Worm (Caenorhabditis elegans) whole organism, late embryonic: Measurements from ENCODE around the gene M02D8.5.

Source experiments
- C08G9.2 ChIP-seq: sonication (generic microtip); optimal IDR thresholded peaks from 2 replicates; lab custom pipeline; 2016; ENCODE audit warnings: mild to moderate bottlenecking, missing genetic modification characterization, moderate library complexity, missing compliant biosample characterization
- C38D4.7 ChIP-seq: fragments of 200-800 bp; sonication (Bioruptor generic); optimal IDR thresholded peaks from 2 replicates; lab custom pipeline; 2018; ENCODE audit warnings: mild to moderate bottlenecking, missing genetic modification characterization, moderate library complexity, missing compliant biosample characterization
- K02D7.2 ChIP-seq: sonication (generic microtip); optimal IDR thresholded peaks from 2 replicates; lab custom pipeline; 2017; ENCODE audit warnings: mild to moderate bottlenecking, missing genetic modification characterization, missing compliant biosample characterization
- Y22D7AL.16 ChIP-seq: sonication (generic microtip); optimal IDR thresholded peaks from 2 replicates; lab custom pipeline; 2016; ENCODE audit warnings: missing genetic modification characterization, missing compliant biosample characterization
- ahr-1 ChIP-seq: sonication (generic microtip); optimal IDR thresholded peaks from 2 replicates; lab custom pipeline; 2016; ENCODE audit warnings: missing genetic modification characterization, missing compliant biosample characterization
- ama-1 ChIP-seq: fragments of 150-350 bp; optimal IDR thresholded peaks from 2 replicates; lab custom pipeline; 2014
- ceh-14 ChIP-seq: sonication (generic microtip); optimal IDR thresholded peaks from 2 replicates; lab custom pipeline; 2016; ENCODE audit warnings: missing genotype, missing genetic modification characterization, missing compliant biosample characterization
- ceh-2 ChIP-seq: sonication (generic microtip); optimal IDR thresholded peaks from 2 replicates; lab custom pipeline; 2016; ENCODE audit warnings: missing genotype, missing genetic modification characterization, missing compliant biosample characterization
- ceh-22 ChIP-seq: sonication (generic microtip); optimal IDR thresholded peaks from 2 replicates; lab custom pipeline; 2017; ENCODE audit warnings: missing biosample characterization, missing genetic modification characterization
- ceh-30 ChIP-seq: fragments of 150-350 bp; optimal IDR thresholded peaks from 2 replicates; lab custom pipeline; 2014; ENCODE audit warnings: missing biosample characterization, missing genetic modification characterization
- ceh-31 ChIP-seq: sonication (generic microtip); optimal IDR thresholded peaks from 2 replicates; lab custom pipeline; 2016; ENCODE audit warnings: missing genetic modification characterization, missing compliant biosample characterization
- ceh-34 ChIP-seq: sonication (generic microtip); optimal IDR thresholded peaks from 2 replicates; lab custom pipeline; 2016; ENCODE audit warnings: mild to moderate bottlenecking, missing genetic modification characterization, missing compliant biosample characterization
- ceh-45 ChIP-seq: fragments of 200-800 bp; sonication (Bioruptor generic); IDR thresholded peaks from 2 replicates; pipeline ENCODE4 v1.3.6; 2022; ENCODE audit warnings: missing genetic modification reagents, missing genetic modification characterization, missing compliant biosample characterization
- ceh-48 ChIP-seq: sonication (generic microtip); optimal IDR thresholded peaks from 2 replicates; lab custom pipeline; 2016; ENCODE audit warnings: missing genetic modification characterization, inconsistent platforms, missing compliant biosample characterization
- ceh-6 ChIP-seq: fragments of 200-800 bp; sonication (Bioruptor generic); optimal IDR thresholded peaks from 2 replicates; lab custom pipeline; 2018; ENCODE audit warnings: mild to moderate bottlenecking, missing genetic modification characterization, missing compliant biosample characterization
- ceh-9 ChIP-seq: sonication (generic microtip); optimal IDR thresholded peaks from 2 replicates; lab custom pipeline; 2016; ENCODE audit warnings: mild to moderate bottlenecking, missing genetic modification characterization, inconsistent platforms, missing compliant biosample characterization
- dmd-4 ChIP-seq: sonication (generic microtip); optimal IDR thresholded peaks from 2 replicates; lab custom pipeline; 2016; ENCODE audit warnings: borderline replicate concordance, missing genetic modification characterization, missing compliant biosample characterization
- dve-1 ChIP-seq: sonication (generic microtip); optimal IDR thresholded peaks from 2 replicates; lab custom pipeline; 2017; ENCODE audit warnings: antibody characterized with exemption, mild to moderate bottlenecking, missing genetic modification characterization, missing compliant biosample characterization
- elt-2 ChIP-seq: sonication (generic microtip); optimal IDR thresholded peaks from 2 replicates; lab custom pipeline; 2016; ENCODE audit warnings: missing genetic modification reagents, missing genetic modification characterization, missing compliant biosample characterization
- ets-4 ChIP-seq: sonication (generic microtip); optimal IDR thresholded peaks from 2 replicates; lab custom pipeline; 2016; ENCODE audit warnings: missing genetic modification characterization, missing compliant biosample characterization
- eyg-1 ChIP-seq: sonication (generic microtip); optimal IDR thresholded peaks from 2 replicates; lab custom pipeline; 2016; ENCODE audit warnings: missing genotype, missing genetic modification characterization, missing compliant biosample characterization
- fax-1 ChIP-seq: sonication (generic microtip); optimal IDR thresholded peaks from 2 replicates; lab custom pipeline; 2016; ENCODE audit warnings: missing genotype, missing genetic modification characterization, missing compliant biosample characterization
- fkh-10 ChIP-seq: fragments of 150-350 bp; optimal IDR thresholded peaks from 2 replicates; lab custom pipeline; 2014; ENCODE audit warnings: missing biosample characterization, missing genetic modification reagents, missing genetic modification characterization
- fkh-6 ChIP-seq: sonication (generic microtip); optimal IDR thresholded peaks from 2 replicates; lab custom pipeline; 2016; ENCODE audit warnings: missing genetic modification characterization, missing compliant biosample characterization
- gmeb-2 ChIP-seq: sonication (generic microtip); optimal IDR thresholded peaks from 2 replicates; lab custom pipeline; 2016; ENCODE audit warnings: missing genetic modification characterization, inconsistent platforms, missing compliant biosample characterization
- hlh-30 ChIP-seq: sonication (generic microtip); optimal IDR thresholded peaks from 2 replicates; lab custom pipeline; 2017; ENCODE audit warnings: antibody characterized with exemption, missing genetic modification characterization, missing compliant biosample characterization; ENCODE audit not compliant: insufficient read depth
- hlh-6 ChIP-seq: sonication (generic microtip); optimal IDR thresholded peaks from 2 replicates; lab custom pipeline; 2016; ENCODE audit warnings: missing genotype, missing genetic modification characterization, missing compliant biosample characterization
- hlh-8 ChIP-seq: sonication (generic microtip); optimal IDR thresholded peaks from 2 replicates; lab custom pipeline; 2016; ENCODE audit warnings: missing genotype, missing genetic modification characterization, missing compliant biosample characterization
- lin-11 ChIP-seq: fragments of 200-800 bp; sonication (Bioruptor generic); optimal IDR thresholded peaks from 2 replicates; lab custom pipeline; 2018; ENCODE audit warnings: mild to moderate bottlenecking, missing genetic modification characterization, missing compliant biosample characterization
- madf-2 ChIP-seq: sonication (generic microtip); optimal IDR thresholded peaks from 2 replicates; lab custom pipeline; 2017; ENCODE audit warnings: missing genetic modification characterization, missing compliant biosample characterization
- mec-3 ChIP-seq: sonication (generic microtip); optimal IDR thresholded peaks from 2 replicates; lab custom pipeline; 2016; ENCODE audit warnings: borderline replicate concordance, missing genetic modification characterization, missing compliant biosample characterization
- nhr-232 ChIP-seq: sonication (generic microtip); optimal IDR thresholded peaks from 2 replicates; lab custom pipeline; 2016; ENCODE audit warnings: missing genetic modification characterization, missing compliant biosample characterization
- odd-2 ChIP-seq: sonication (generic microtip); optimal IDR thresholded peaks from 2 replicates; lab custom pipeline; 2017; ENCODE audit warnings: antibody characterized with exemption, mild to moderate bottlenecking, missing genetic modification characterization, missing compliant biosample characterization
- pat-9 ChIP-seq: fragments of 200-800 bp; sonication (Bioruptor generic); optimal IDR thresholded peaks from 2 replicates; lab custom pipeline; 2018; ENCODE audit warnings: mild to moderate bottlenecking, missing genetic modification characterization, moderate library complexity, missing compliant biosample characterization
- pax-1 ChIP-seq: fragments of 150-350 bp; optimal IDR thresholded peaks from 2 replicates; lab custom pipeline; 2014; ENCODE audit warnings: missing biosample characterization, missing genetic modification characterization
- pha-2 ChIP-seq: sonication (generic microtip); optimal IDR thresholded peaks from 2 replicates; lab custom pipeline; 2017; ENCODE audit warnings: mild to moderate bottlenecking, missing genetic modification characterization, missing compliant biosample characterization
- pha-4 ChIP-seq: fragments of 150-350 bp; optimal IDR thresholded peaks from 2 replicates; lab custom pipeline; 2018; ENCODE audit warnings: missing biosample characterization, missing genetic modification reagents, missing genetic modification characterization
- pqm-1 ChIP-seq: sonication (generic microtip); optimal IDR thresholded peaks from 2 replicates; lab custom pipeline; 2016; ENCODE audit warnings: missing genetic modification characterization, missing compliant biosample characterization
- ref-2 ChIP-seq: sonication (generic microtip); optimal IDR thresholded peaks from 2 replicates; lab custom pipeline; 2016; ENCODE audit warnings: missing genetic modification characterization, missing compliant biosample characterization
- rnt-1 ChIP-seq: sonication (generic microtip); optimal IDR thresholded peaks from 2 replicates; lab custom pipeline; 2016; ENCODE audit warnings: missing genetic modification characterization, missing compliant biosample characterization
- sox-2 ChIP-seq: fragments of 200-800 bp; sonication (Bioruptor generic); IDR thresholded peaks from 2 replicates; pipeline ENCODE4 v1.3.6; 2022; ENCODE audit warnings: missing genetic modification reagents, missing genetic modification characterization, missing compliant biosample characterization
- sox-4 ChIP-seq: sonication (generic microtip); optimal IDR thresholded peaks from 2 replicates; lab custom pipeline; 2017; ENCODE audit warnings: mild to moderate bottlenecking, missing genetic modification characterization, inconsistent platforms, missing compliant biosample characterization
- syd-9 ChIP-seq: sonication (generic microtip); optimal IDR thresholded peaks from 2 replicates; lab custom pipeline; 2016; ENCODE audit warnings: mild to moderate bottlenecking, missing genetic modification characterization, moderate library complexity, missing compliant biosample characterization
- tbx-2 ChIP-seq: sonication (generic microtip); optimal IDR thresholded peaks from 2 replicates; lab custom pipeline; 2016; ENCODE audit warnings: missing genetic modification characterization, missing compliant biosample characterization
- ttx-3 ChIP-seq: sonication (generic microtip); optimal IDR thresholded peaks from 2 replicates; lab custom pipeline; 2016; ENCODE audit warnings: missing genetic modification reagents, missing genetic modification characterization, missing compliant biosample characterization
- unc-3 ChIP-seq, 2 experiments: fragments of 200-800 bp in 1 of 2; sonication (Bioruptor generic) in 1 of 2; sonication (generic microtip) in 1 of 2; conservative IDR thresholded peaks in 1 of 2; optimal IDR thresholded peaks in 1 of 2; 2 replicates each; pipeline versions ENCODE4 v1.3.6 to Lab custom; 2016 to 2022; ENCODE audit warnings: missing compliant biosample characterization in 2 of 2, missing genetic modification characterization in 2 of 2, missing genetic modification reagents in 1 of 2
- unc-55 ChIP-seq: sonication (generic microtip); optimal IDR thresholded peaks from 2 replicates; lab custom pipeline; 2017; ENCODE audit warnings: missing biosample characterization, missing genetic modification reagents, missing genetic modification characterization
- unc-86 ChIP-seq: sonication (generic microtip); optimal IDR thresholded peaks from 2 replicates; lab custom pipeline; 2016; ENCODE audit warnings: missing genetic modification characterization, missing compliant biosample characterization
- zip-5 ChIP-seq: sonication (generic microtip); optimal IDR thresholded peaks from 2 replicates; lab custom pipeline; 2016; ENCODE audit warnings: missing genetic modification characterization, missing compliant biosample characterization
- ztf-16 ChIP-seq: sonication (generic microtip); optimal IDR thresholded peaks from 2 replicates; lab custom pipeline; 2017; ENCODE audit warnings: missing genetic modification characterization, missing compliant biosample characterization

M02D8.5 gene

DNA sequence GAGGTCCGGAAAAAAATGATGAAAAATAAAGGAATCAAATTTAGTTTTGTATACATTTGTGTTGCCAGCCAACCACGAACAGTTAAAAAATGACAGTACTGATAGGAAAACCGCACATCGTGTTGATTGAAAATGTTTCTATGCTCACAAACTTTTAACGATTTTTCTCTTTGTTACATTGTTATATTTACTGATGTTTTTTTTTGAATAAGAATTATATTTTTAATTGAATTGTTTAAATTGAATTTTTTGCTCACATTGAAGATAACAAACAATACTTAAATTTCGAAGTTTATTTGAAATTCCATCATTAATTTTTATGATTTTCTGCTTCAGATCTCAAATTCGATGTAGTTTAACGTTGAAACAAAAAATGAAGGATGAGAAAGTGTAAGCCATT is at the start of gene M02D8.5:
M02D8.5 (minus strand) TSS at position 101 of the 400 bp plus-strand sequence.
- TF ChIP-seq ceh-45 (no peak), pat-9 (no peak), unc-86 (tag; lab: Kevin White, UChicago) (no peak), ztf-16 (tag; lab: Kevin White, UChicago) (no peak), unc-55 (GFP tag; lab: Kevin White, UChicago) (no peak), madf-2 (tag; lab: Kevin White, UChicago) (no peak), gmeb-2 (tag; lab: Kevin White, UChicago) (no peak), hlh-8 (tag; lab: Kevin White, UChicago) (no peak), pha-4 (tag; lab: Kevin White, UChicago) (no peak), ttx-3 (tag; lab: Kevin White, UChicago) (no peak), rnt-1 (tag; lab: Kevin White, UChicago) (no peak), hlh-6 (tag; lab: Kevin White, UChicago) (no peak), pax-1 (tag; lab: Kevin White, UChicago) (no peak), tbx-2 (tag; lab: Kevin White, UChicago) (no peak), dmd-4 (tag; lab: Kevin White, UChicago) (no peak)

DNA sequence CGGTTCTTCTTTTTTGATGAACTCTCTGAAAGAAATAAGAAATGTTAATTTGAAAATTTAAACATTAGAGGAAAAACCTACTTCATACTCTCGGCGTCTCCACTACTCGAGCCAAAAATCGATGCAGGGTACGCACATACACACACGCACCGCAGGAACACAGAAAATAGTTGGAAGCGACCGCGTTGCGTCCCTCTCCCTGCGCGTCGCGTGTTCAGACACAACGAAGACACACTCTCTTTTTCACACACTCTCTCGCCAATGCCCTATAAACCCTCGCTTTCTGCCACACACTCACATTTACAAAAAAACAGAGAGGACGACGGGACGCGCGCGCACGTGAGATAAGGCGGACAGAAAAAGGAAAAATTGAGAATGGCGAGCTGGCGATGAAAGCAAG is 49.5 kb upstream of the M02D8.5 start, which contains the start of gene R04E5.9:
R04E5.9 (minus strand) TSS at position 235 of the 400 bp plus-strand sequence.
- peak; percentile 47 for TF ChIP-seq pqm-1 (tag; lab: Kevin White, UChicago)
- peak; percentile 30 for TF ChIP-seq dmd-4 (tag; lab: Kevin White, UChicago)
- TF ChIP-seq elt-2: peak; percentile 65
- TF ChIP-seq nhr-232 (tag; lab: Kevin White, UChicago): no peak
- no peak for TF ChIP-seq lin-11 (tag; lab: Kevin White, UChicago)
- TF ChIP-seq ceh-45: no peak
- TF ChIP-seq Y22D7AL.16 (tag; lab: Kevin White, UChicago): no peak
- no peak for TF ChIP-seq K02D7.2 (tag; lab: Kevin White, UChicago)
- no peak for TF ChIP-seq ceh-30 (tag; lab: Kevin White, UChicago)
- no peak for TF ChIP-seq zip-5
- no peak for TF ChIP-seq dve-1
- TF ChIP-seq fkh-10: no peak
- peak; percentile 42 for TF ChIP-seq syd-9 (tag; lab: Kevin White, UChicago)
- TF ChIP-seq ahr-1 (tag; lab: Kevin White, UChicago): no peak
- TF ChIP-seq fax-1 (tag; lab: Kevin White, UChicago): no peak
- peak; percentile 87 for TF ChIP-seq ref-2
- TF ChIP-seq ceh-9 (tag; lab: Kevin White, UChicago): no peak
- TF ChIP-seq ceh-34 (tag; lab: Kevin White, UChicago): peak; percentile 76
- peak; percentile 63 for TF ChIP-seq ceh-2 (tag; lab: Kevin White, UChicago)
- peak; percentile 23 for TF ChIP-seq ztf-16 (tag; lab: Kevin White, UChicago)
- TF ChIP-seq ceh-14 (tag; lab: Kevin White, UChicago): peak; percentile 67
- TF ChIP-seq pat-9: no peak
- peak; percentile 42 for TF ChIP-seq ets-4 (tag; lab: Kevin White, UChicago)
- TF ChIP-seq ama-1 (lab: Kevin White, UChicago): no peak
- TF ChIP-seq pha-2 (tag; lab: Kevin White, UChicago): no peak
- TF ChIP-seq fkh-6 (tag; lab: Kevin White, UChicago): peak; percentile 20
- no peak for TF ChIP-seq C38D4.7 (GFP tag; lab: Kevin White, UChicago)
- peak; percentile 85 for TF ChIP-seq tbx-2 (tag; lab: Kevin White, UChicago)
- TF ChIP-seq C08G9.2 (tag; lab: Kevin White, UChicago): peak; percentile 32
- TF ChIP-seq ceh-48 (tag; lab: Kevin White, UChicago): peak; percentile 85
- TF ChIP-seq mec-3 (tag; lab: Kevin White, UChicago): no peak
- TF ChIP-seq rnt-1 (tag; lab: Kevin White, UChicago): no peak
- TF ChIP-seq ceh-31 (tag; lab: Kevin White, UChicago): peak; percentile 86
- peak; percentile 25 for TF ChIP-seq sox-4
- no peak for TF ChIP-seq ceh-22 (tag; lab: Kevin White, UChicago)
- no peak for TF ChIP-seq sox-2 (GFP tag; lab: Robert Waterston, UW)
- TF ChIP-seq unc-3 (GFP tag; conservative IDR thresholded peaks at IDR 0.05; lab: Robert Waterston, UW): no peak
- no peak for TF ChIP-seq unc-3 (tag; optimal IDR thresholded peaks at IDR 0.05; lab: Kevin White, UChicago)
- peak; percentile 82 for TF ChIP-seq hlh-30
- peak; percentile 30 for TF ChIP-seq eyg-1 (tag; lab: Kevin White, UChicago)
- no peak for TF ChIP-seq odd-2
- no peak for TF ChIP-seq unc-55 (GFP tag; lab: Kevin White, UChicago)
- no peak for TF ChIP-seq gmeb-2 (tag; lab: Kevin White, UChicago)
- TF ChIP-seq ceh-6: no peak
